Worm (Caenorhabditis elegans): ENCODE results near the gene slc-17.1.

- no peak for TF ChIP-seq unc-62 (GFP tag; optimal IDR thresholded peaks at IDR 0.05)
- TF ChIP-seq ztf-11 (tag; optimal IDR thresholded peaks at IDR 0.05): no peak
Observed at ce11 chrX:17422593-17422992, 42.1 kb downstream of the slc-17.1 start.

All from whole organism, L2 larva.